Worm (Caenorhabditis elegans) whole organism, L3 larva: Measurements from ENCODE around the gene C44H9.7.

Source experiments
- aly-2 ChIP-seq: fragments of 150-350 bp; optimal IDR thresholded peaks from 2 replicates; lab custom pipeline; 2014; ENCODE audit warnings: missing biosample characterization, missing genetic modification characterization
- ama-1 ChIP-seq: fragments of 150-350 bp; optimal IDR thresholded peaks from 2 replicates; lab custom pipeline; 2018
- ceh-9 ChIP-seq: sonication (generic microtip); optimal IDR thresholded peaks from 2 replicates; lab custom pipeline; 2018; ENCODE audit warnings: missing biosample characterization, missing genetic modification characterization
- egl-27 ChIP-seq: sonication (generic microtip); optimal IDR thresholded peaks from 4 replicates; lab custom pipeline; 2017; ENCODE audit warnings: missing biosample characterization, missing genetic modification reagents, missing genetic modification characterization
- elt-3 ChIP-seq, 3 experiments: fragments of 150-350 bp in 1 of 3; sonication (generic microtip) in 2 of 3; optimal IDR thresholded peaks; 2 replicates in 2 of 3; 4 replicates in 1 of 3; lab custom pipeline; 2014 to 2017; ENCODE audit warnings: missing biosample characterization in 3 of 3, missing genetic modification characterization in 3 of 3
- fos-1 ChIP-seq: fragments of 150-350 bp; optimal IDR thresholded peaks from 2 replicates; lab custom pipeline; 2014; ENCODE audit warnings: missing biosample characterization, missing genetic modification characterization
- lin-39 ChIP-seq: fragments of 150-350 bp; optimal IDR thresholded peaks from 2 replicates; lab custom pipeline; 2018; ENCODE audit warnings: missing biosample characterization, missing genetic modification reagents, missing genetic modification characterization
- nhr-11 ChIP-seq: fragments of 150-350 bp; optimal IDR thresholded peaks from 2 replicates; lab custom pipeline; 2014; ENCODE audit warnings: missing biosample characterization, missing genetic modification characterization
- nhr-28 ChIP-seq: fragments of 150-350 bp; optimal IDR thresholded peaks from 2 replicates; lab custom pipeline; 2014; ENCODE audit warnings: missing biosample characterization, missing genetic modification characterization
- snpc-4 ChIP-seq: fragments of 150-350 bp; optimal IDR thresholded peaks from 2 replicates; lab custom pipeline; 2014; ENCODE audit warnings: missing biosample characterization, missing genetic modification characterization
- ztf-11 ChIP-seq: fragments of 150-350 bp; optimal IDR thresholded peaks from 2 replicates; lab custom pipeline; 2014; ENCODE audit warnings: missing biosample characterization, missing genetic modification characterization

DNA sequence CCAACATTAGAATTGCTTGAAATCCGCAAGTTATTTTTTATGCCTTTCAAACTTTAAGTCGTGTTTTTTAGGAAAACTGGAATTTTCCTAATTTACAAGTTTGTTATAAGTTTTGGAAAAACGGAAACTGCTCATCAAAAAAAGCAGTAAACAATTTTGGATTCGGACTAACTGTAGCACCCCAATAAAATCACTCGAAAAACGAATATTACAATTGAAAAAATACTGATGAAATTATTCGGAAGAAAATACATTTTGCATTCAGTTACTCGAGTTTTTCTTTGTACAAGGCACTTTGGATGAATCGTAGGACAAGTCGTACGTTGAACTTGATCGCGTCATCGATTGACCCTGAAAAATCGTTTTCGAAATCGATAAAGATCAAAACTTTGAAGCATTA lies 27.7 kb upstream of the C44H9.7 start:
- TF ChIP-seq nhr-11 (tag; lab: Kevin White, UChicago) (no peak), fos-1 (tag; lab: Kevin White, UChicago) (no peak), egl-27 (tag; lab: Kevin White, UChicago) (no peak), aly-2 (tag; lab: Kevin White, UChicago) (no peak), snpc-4 (tag; lab: Kevin White, UChicago) (no peak), lin-39 (no peak), elt-3 (tag; optimal IDR thresholded peaks at IDR 0.05; lab: Kevin White, UChicago) (no peak), ama-1 (lab: Kevin White, UChicago) (no peak), nhr-28 (tag; lab: Kevin White, UChicago) (no peak), ceh-9 (tag; lab: Kevin White, UChicago) (no peak), ztf-11 (no peak)
